Fruit fly (Drosophila melanogaster): ENCODE results near the gene Prx6a.

- no peak for TF ChIP-seq ac (GFP tag; optimal IDR thresholded peaks at IDR 0.05)
- TF ChIP-seq h (optimal IDR thresholded peaks at IDR 0.05), result no peak
- no peak for TF ChIP-seq Dad (GFP tag; optimal IDR thresholded peaks at IDR 0.05)
These were observed 4.9 kb downstream of the Prx6a start for dm6 chr2L:2872968-2873728.
